Fruit fly (Drosophila melanogaster) whole organism, prepupa: ENCODE measurements around the gene CG13699.

ENCODE experiments used
- Blimp-1 ChIP-seq: fragments of 200-800 bp; sonication (Bioruptor generic); optimal IDR thresholded peaks from 3 replicates; lab custom pipeline; 2017; ENCODE audit warnings: missing biosample characterization, missing genetic modification characterization, mild to moderate bottlenecking, moderate library complexity, missing genetic modification reagents
- CG10631 ChIP-seq: fragments of 200-800 bp; sonication (Bioruptor generic); optimal IDR thresholded peaks from 2 replicates; lab custom pipeline; 2016; ENCODE audit warnings: missing biosample characterization, missing genetic modification characterization
- CG10669 ChIP-seq: fragments of 200-800 bp; sonication (Bioruptor generic); optimal IDR thresholded peaks from 3 replicates; lab custom pipeline; 2018; ENCODE audit warnings: missing biosample characterization, mild to moderate bottlenecking, missing genetic modification characterization, moderate library complexity
- CG11294 ChIP-seq: fragments of 200-800 bp; sonication (Bioruptor generic); IDR thresholded peaks from 2 replicates; pipeline ENCODE4 v1.3.6; 2022; ENCODE audit warnings: missing biosample characterization, missing genetic modification characterization
- CG11762 ChIP-seq: fragments of 200-800 bp; sonication (Bioruptor generic); optimal IDR thresholded peaks from 3 replicates; lab custom pipeline; 2016; ENCODE audit warnings: missing biosample characterization, missing genetic modification characterization; ENCODE audit not compliant: insufficient read depth
- CG11902 ChIP-seq: fragments of 200-800 bp; sonication (Bioruptor generic); optimal IDR thresholded peaks from 3 replicates; lab custom pipeline; 2016; ENCODE audit warnings: missing biosample characterization, missing genetic modification characterization
- CG1621 ChIP-seq: fragments of 200-800 bp; sonication (Bioruptor generic); optimal IDR thresholded peaks from 3 replicates; lab custom pipeline; 2018; ENCODE audit warnings: missing biosample characterization, mild to moderate bottlenecking, missing genetic modification characterization
- CG3032 ChIP-seq: fragments of 200-800 bp; optimal IDR thresholded peaks from 2 replicates; lab custom pipeline; 2019; ENCODE audit warnings: missing biosample characterization, mild to moderate bottlenecking, missing genetic modification characterization, moderate library complexity
- CG31627 ChIP-seq: fragments of 200-800 bp; sonication (Bioruptor generic); optimal IDR thresholded peaks from 3 replicates; lab custom pipeline; 2016; ENCODE audit warnings: missing biosample characterization, missing genetic modification characterization
- CG34406 ChIP-seq: fragments of 200-800 bp; sonication (Bioruptor generic); optimal IDR thresholded peaks from 3 replicates; lab custom pipeline; 2016; ENCODE audit warnings: missing biosample characterization, missing genetic modification characterization
- CG3919 ChIP-seq: fragments of 200-800 bp; sonication (Bioruptor generic); optimal IDR thresholded peaks from 3 replicates; lab custom pipeline; 2016; ENCODE audit warnings: missing biosample characterization, missing genetic modification characterization
- CG4318 ChIP-seq: fragments of 200-800 bp; sonication (Bioruptor generic); optimal IDR thresholded peaks from 3 replicates; lab custom pipeline; 2017; ENCODE audit warnings: missing biosample characterization, mild to moderate bottlenecking, missing genetic modification characterization
- CG6163 ChIP-seq: fragments of 200-800 bp; sonication (Bioruptor generic); IDR thresholded peaks from 3 replicates; pipeline ENCODE4 v1.3.6; 2022; ENCODE audit warnings: missing biosample characterization, missing genetic modification characterization
- CG6276 ChIP-seq: fragments of 200-800 bp; sonication (Bioruptor generic); optimal IDR thresholded peaks from 2 replicates; lab custom pipeline; 2017; ENCODE audit warnings: missing biosample characterization, mild to moderate bottlenecking, missing genetic modification characterization
- CG6792 ChIP-seq: fragments of 200-800 bp; sonication (Bioruptor generic); optimal IDR thresholded peaks from 3 replicates; lab custom pipeline; 2016; ENCODE audit warnings: missing biosample characterization, missing genetic modification characterization
- CG6854 ChIP-seq: fragments of 200-800 bp; sonication (Bioruptor generic); optimal IDR thresholded peaks from 2 replicates; lab custom pipeline; 2017; ENCODE audit warnings: missing biosample characterization, mild to moderate bottlenecking, missing genetic modification characterization
- CG7368 ChIP-seq: fragments of 200-800 bp; sonication (Bioruptor generic); optimal IDR thresholded peaks from 3 replicates; lab custom pipeline; 2016; ENCODE audit warnings: missing biosample characterization, missing genetic modification characterization
- CG8119 ChIP-seq: fragments of 200-800 bp; sonication (Bioruptor generic); IDR thresholded peaks from 3 replicates; pipeline ENCODE4 v1.3.6; 2022; ENCODE audit warnings: missing biosample characterization, missing genetic modification characterization
- CG8319 ChIP-seq: fragments of 200-800 bp; sonication (Bioruptor generic); optimal IDR thresholded peaks from 3 replicates; lab custom pipeline; 2016; ENCODE audit warnings: missing biosample characterization, missing genetic modification characterization
- CG8632 ChIP-seq: fragments of 200-800 bp; sonication (Bioruptor generic); optimal IDR thresholded peaks from 3 replicates; lab custom pipeline; 2016; ENCODE audit warnings: missing biosample characterization, missing genetic modification characterization
- CG9139 ChIP-seq: fragments of 200-800 bp; sonication (Bioruptor generic); optimal IDR thresholded peaks from 3 replicates; lab custom pipeline; 2017; ENCODE audit warnings: missing biosample characterization, mild to moderate bottlenecking, missing genetic modification characterization
- Eip75B ChIP-seq: fragments of 200-800 bp; sonication (Bioruptor generic); optimal IDR thresholded peaks from 3 replicates; lab custom pipeline; 2016; ENCODE audit warnings: missing biosample characterization, missing genetic modification characterization
- Eip78C ChIP-seq: fragments of 200-800 bp; sonication (Bioruptor generic); peaks from one replicate; lab custom pipeline; 2016; ENCODE audit warnings: missing biosample characterization, missing genetic modification characterization
- Ets21C ChIP-seq: fragments of 200-800 bp; sonication (Bioruptor generic); optimal IDR thresholded peaks from 3 replicates; lab custom pipeline; 2016; ENCODE audit warnings: missing biosample characterization, missing genetic modification characterization
- Ets96B ChIP-seq: fragments of 200-800 bp; optimal IDR thresholded peaks from 2 replicates; lab custom pipeline; 2019; ENCODE audit warnings: missing biosample characterization, mild to moderate bottlenecking, missing genetic modification characterization, moderate library complexity
- Gug ChIP-seq: fragments of 200-800 bp; sonication (Bioruptor generic); IDR thresholded peaks from 2 replicates; pipeline ENCODE4 v1.3.6; 2022; ENCODE audit warnings: missing biosample characterization, missing genetic modification characterization
- Hr38 ChIP-seq: sonication (Bioruptor generic); optimal IDR thresholded peaks from 2 replicates; lab custom pipeline; 2016; ENCODE audit warnings: missing biosample characterization, missing genetic modification characterization
- Hr39 ChIP-seq: fragments of 200-800 bp; sonication (Bioruptor generic); optimal IDR thresholded peaks from 2 replicates; lab custom pipeline; 2016; ENCODE audit warnings: missing biosample characterization, missing genetic modification characterization
- Met ChIP-seq: fragments of 200-800 bp; sonication (Bioruptor generic); optimal IDR thresholded peaks from 3 replicates; lab custom pipeline; 2016; ENCODE audit warnings: missing biosample characterization, missing genetic modification characterization
- OdsH ChIP-seq: fragments of 200-800 bp; sonication (Bioruptor generic); optimal IDR thresholded peaks from 3 replicates; lab custom pipeline; 2016; ENCODE audit warnings: missing biosample characterization, missing genetic modification characterization
- Smox ChIP-seq: fragments of 200-800 bp; sonication (Bioruptor generic); optimal IDR thresholded peaks from 3 replicates; lab custom pipeline; 2016; ENCODE audit warnings: missing biosample characterization, missing genetic modification characterization
- Sox102F ChIP-seq: fragments of 200-800 bp; sonication (Bioruptor generic); optimal IDR thresholded peaks from 2 replicates; lab custom pipeline; 2016; ENCODE audit warnings: missing biosample characterization, mild to moderate bottlenecking, missing genetic modification characterization
- Sox14 ChIP-seq: fragments of 200-800 bp; sonication (Bioruptor generic); optimal IDR thresholded peaks from 3 replicates; lab custom pipeline; 2016; ENCODE audit warnings: missing biosample characterization, missing genetic modification characterization
- Sox15 ChIP-seq: fragments of 200-800 bp; sonication (Bioruptor generic); optimal IDR thresholded peaks from 3 replicates; lab custom pipeline; 2016; ENCODE audit warnings: missing biosample characterization, missing genetic modification characterization
- achi ChIP-seq: fragments of 200-800 bp; sonication (Bioruptor generic); optimal IDR thresholded peaks from 3 replicates; lab custom pipeline; 2016; ENCODE audit warnings: missing biosample characterization, missing genetic modification characterization
- acj6 ChIP-seq: fragments of 200-800 bp; sonication (Bioruptor generic); optimal IDR thresholded peaks from 3 replicates; lab custom pipeline; 2016; ENCODE audit warnings: missing biosample characterization, missing genetic modification characterization
- cyc ChIP-seq: fragments of 200-800 bp; sonication (Bioruptor generic); optimal IDR thresholded peaks from 3 replicates; lab custom pipeline; 2016; ENCODE audit warnings: missing biosample characterization, missing genetic modification characterization
- eg ChIP-seq: fragments of 200-800 bp; sonication (Bioruptor generic); IDR thresholded peaks from 3 replicates; pipeline ENCODE4 v1.3.6; 2022; ENCODE audit warnings: missing biosample characterization, missing genetic modification characterization
- esn ChIP-seq: fragments of 200-800 bp; sonication (Bioruptor generic); optimal IDR thresholded peaks from 2 replicates; lab custom pipeline; 2016; ENCODE audit warnings: missing biosample characterization, mild to moderate bottlenecking, missing genetic modification characterization, moderate library complexity
- lz ChIP-seq: fragments of 200-800 bp; sonication (Bioruptor generic); optimal IDR thresholded peaks from 3 replicates; lab custom pipeline; 2016; ENCODE audit warnings: missing biosample characterization, missing genetic modification characterization
- net ChIP-seq: fragments of 200-800 bp; sonication (Bioruptor generic); optimal IDR thresholded peaks from 3 replicates; lab custom pipeline; 2016; ENCODE audit warnings: missing biosample characterization, missing genetic modification characterization
- pdm3 ChIP-seq: fragments of 200-800 bp; sonication (Bioruptor generic); optimal IDR thresholded peaks from 3 replicates; lab custom pipeline; 2016; ENCODE audit warnings: missing biosample characterization, missing genetic modification characterization
- salr ChIP-seq, 2 experiments: fragments of 200-800 bp; sonication (Bioruptor generic); optimal IDR thresholded peaks; 3 replicates each; lab custom pipeline; 2016 to 2018; ENCODE audit warnings: missing biosample characterization in 2 of 2, missing genetic modification characterization in 2 of 2, mild to moderate bottlenecking in 1 of 2
- ss ChIP-seq, 2 experiments: fragments of 200-800 bp; sonication (Bioruptor generic); optimal IDR thresholded peaks; 2 replicates in 1 of 2; 3 replicates in 1 of 2; lab custom pipeline; 2017 to 2018; ENCODE audit warnings: mild to moderate bottlenecking in 2 of 2, missing biosample characterization in 2 of 2, missing genetic modification characterization in 2 of 2, moderate library complexity in 1 of 2
- svp ChIP-seq: fragments of 200-800 bp; sonication (Bioruptor generic); peaks from one replicate; lab custom pipeline; 2016; ENCODE audit warnings: missing biosample characterization, missing genetic modification characterization
- topi ChIP-seq: fragments of 200-800 bp; sonication (Bioruptor generic); optimal IDR thresholded peaks from 3 replicates; lab custom pipeline; 2016; ENCODE audit warnings: missing biosample characterization, missing genetic modification characterization
- vri ChIP-seq: fragments of 200-800 bp; sonication (Bioruptor generic); optimal IDR thresholded peaks from 3 replicates; lab custom pipeline; 2016; ENCODE audit warnings: missing biosample characterization, mild to moderate bottlenecking, missing genetic modification characterization

CG13699 gene

DNA sequence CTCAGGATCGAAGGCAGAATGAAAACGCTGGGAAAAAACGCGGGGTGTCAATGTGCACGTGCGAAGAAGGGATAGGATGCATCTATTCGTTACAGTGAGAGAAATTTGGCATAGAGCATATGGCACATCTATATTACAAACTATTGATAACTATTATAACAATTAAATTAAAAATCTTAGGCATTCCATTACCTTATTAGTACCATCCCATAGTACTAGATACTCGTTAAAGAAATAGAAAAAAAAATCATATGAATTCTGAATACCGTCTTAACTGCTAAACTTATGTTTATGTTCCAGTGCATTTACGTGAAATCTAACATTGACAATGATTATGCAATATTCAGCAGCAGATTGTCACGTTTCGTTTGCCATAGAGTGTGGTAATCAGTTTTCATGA, 37.8 kb upstream of the CG13699 start:
- TF ChIP-seq Gug (GFP tag; lab: Robert Waterston, UW) (no peak), CG10631 (peak; percentile 8), svp (GFP tag; lab: Kevin White, UChicago) (peak; percentile 40), CG6163 (GFP tag; lab: Robert Waterston, UW) (peak; percentile 22; the same call in 1 of the 3 replicates)

DNA sequence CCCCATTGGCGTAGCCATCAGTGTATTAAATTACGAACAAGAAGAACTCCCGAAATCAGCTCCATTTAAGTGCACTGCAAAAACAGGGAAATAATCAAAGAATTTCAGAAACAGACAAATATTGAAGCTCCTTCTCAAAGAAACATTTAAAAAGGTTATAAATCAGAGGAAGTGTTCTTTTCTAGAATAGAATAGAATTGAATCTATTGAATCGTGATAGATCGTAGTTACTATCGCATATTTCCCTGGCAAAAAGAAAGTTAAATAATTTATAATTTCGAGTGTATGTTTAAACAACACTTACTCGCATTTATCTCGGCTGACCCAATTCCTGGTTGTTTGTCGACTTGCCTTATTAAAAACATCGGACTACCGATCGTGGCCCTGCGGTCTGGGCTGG, 36.4 kb upstream of the CG13699 start:
- no peak for TF ChIP-seq CG3032 (tag; lab: Kevin White, UChicago)
- TF ChIP-seq CG31627 (GFP tag; lab: Kevin White, UChicago) = peak; percentile 67
- peak; percentile 56 for TF ChIP-seq CG6854
- TF ChIP-seq CG34406 (GFP tag; lab: Kevin White, UChicago) = peak; percentile 62
- no peak for TF ChIP-seq net (GFP tag; lab: Kevin White, UChicago)
- peak; percentile 73 for TF ChIP-seq topi (GFP tag; lab: Kevin White, UChicago)
- peak; percentile 65 for TF ChIP-seq Hr39 (GFP tag; lab: Kevin White, UChicago)
- TF ChIP-seq Eip75B (GFP tag; lab: Kevin White, UChicago) = peak; percentile 76
- TF ChIP-seq esn (GFP tag; lab: Kevin White, UChicago) = peak; percentile 84
- TF ChIP-seq acj6 (GFP tag; lab: Kevin White, UChicago) = peak; percentile 65
- peak; percentile 65 for TF ChIP-seq CG3919 (GFP tag; lab: Kevin White, UChicago)
- peak; percentile 61 for TF ChIP-seq CG8632 (GFP tag; lab: Kevin White, UChicago)
- peak; percentile 58 for TF ChIP-seq CG6792 (GFP tag; lab: Kevin White, UChicago)
- TF ChIP-seq CG11294 (GFP tag; lab: Robert Waterston, UW) = no peak
- peak; percentile 51 for TF ChIP-seq Ets21C (GFP tag; lab: Kevin White, UChicago)
- peak; percentile 80 for TF ChIP-seq Sox102F (GFP tag; lab: Kevin White, UChicago)
- TF ChIP-seq Ets96B (tag; lab: Kevin White, UChicago) = no peak
- TF ChIP-seq CG11902 (GFP tag; lab: Kevin White, UChicago) = peak; percentile 39
- peak; percentile 67 for TF ChIP-seq cyc
- peak; percentile 52 for TF ChIP-seq OdsH
- no peak for TF ChIP-seq CG6276 (GFP tag; lab: Kevin White, UChicago)
- no peak for TF ChIP-seq CG1621 (tag; lab: Kevin White, UChicago)
- TF ChIP-seq vri (GFP tag; lab: Kevin White, UChicago) = peak; percentile 29
- TF ChIP-seq Sox15 (GFP tag; lab: Kevin White, UChicago) = peak; percentile 37
- TF ChIP-seq ss (GFP tag; optimal IDR thresholded peaks at IDR 0.05; lab: Kevin White, UChicago) = no peak
- no peak for TF ChIP-seq salr (GFP tag; optimal IDR thresholded peaks at IDR 0.05; lab: Kevin White, UChicago)
- TF ChIP-seq Met (GFP tag; lab: Kevin White, UChicago) = peak; percentile 81
- TF ChIP-seq CG10669 (GFP tag; lab: Kevin White, UChicago) = no peak
- TF ChIP-seq eg (GFP tag; lab: Robert Waterston, UW) = no peak
- TF ChIP-seq Hr38 = no peak
- peak; percentile 7 for TF ChIP-seq CG10631
- peak; percentile 77 for TF ChIP-seq Smox (GFP tag; lab: Kevin White, UChicago)
- TF ChIP-seq CG11762 = peak; percentile 32
- TF ChIP-seq lz (GFP tag; lab: Kevin White, UChicago) = peak; percentile 61
- peak; percentile 47 for TF ChIP-seq Blimp-1 (GFP tag; lab: Kevin White, UChicago)
- TF ChIP-seq Eip78C (GFP tag; lab: Kevin White, UChicago) = peak; percentile 93
- peak; percentile 26 for TF ChIP-seq CG8319 (GFP tag; lab: Kevin White, UChicago)
- peak; percentile 58 for TF ChIP-seq pdm3 (GFP tag; lab: Kevin White, UChicago)
- TF ChIP-seq Sox14 = peak; percentile 30
- TF ChIP-seq svp (GFP tag; lab: Kevin White, UChicago) = peak; percentile 91
- TF ChIP-seq CG7368 = peak; percentile 24
- no peak for TF ChIP-seq Gug (GFP tag; lab: Robert Waterston, UW)
- peak; percentile 49 for TF ChIP-seq achi (GFP tag; lab: Kevin White, UChicago)
- no peak for TF ChIP-seq CG9139 (GFP tag; lab: Kevin White, UChicago)
- TF ChIP-seq CG8119 (GFP tag; lab: Robert Waterston, UW) = no peak
- TF ChIP-seq CG4318 = no peak
- TF ChIP-seq CG6163 (GFP tag; lab: Robert Waterston, UW) = no peak
